Worm (Caenorhabditis elegans): Measurements from ENCODE around the gene comt-5.

comt-5 gene

ce11 chrV:2050790-2051189 is 2.6 kb downstream of the comt-5 start:
- TF ChIP-seq ZK546.5 (tag; optimal IDR thresholded peaks at IDR 0.05) = no peak
- TF ChIP-seq fkh-2 (tag; optimal IDR thresholded peaks at IDR 0.05) = no peak
- no peak for TF ChIP-seq ama-1 (optimal IDR thresholded peaks at IDR 0.05)
- TF ChIP-seq ceh-16 (tag; optimal IDR thresholded peaks at IDR 0.05) = no peak
- no peak for TF ChIP-seq nhr-11 (tag; optimal IDR thresholded peaks at IDR 0.05)
- no peak for TF ChIP-seq daf-12 (tag; optimal IDR thresholded peaks at IDR 0.05)
- no peak for TF ChIP-seq nhr-77 (tag; optimal IDR thresholded peaks at IDR 0.05)
- no peak for TF ChIP-seq aly-2 (tag; optimal IDR thresholded peaks at IDR 0.05)
- TF ChIP-seq tbx-2 (tag; optimal IDR thresholded peaks at IDR 0.05) = no peak
- no peak for TF ChIP-seq nhr-67 (tag; optimal IDR thresholded peaks at IDR 0.05)
- no peak for TF ChIP-seq mml-1 (tag; optimal IDR thresholded peaks at IDR 0.05)
- TF ChIP-seq nhr-76 (tag; optimal IDR thresholded peaks at IDR 0.05) = no peak
- TF ChIP-seq ceh-9 (tag; optimal IDR thresholded peaks at IDR 0.05) = no peak

- TF ChIP-seq skn-1 (tag; optimal IDR thresholded peaks at IDR 0.05) (no peak), jun-1 (tag; optimal IDR thresholded peaks at IDR 0.05) (no peak), elt-2 (tag; optimal IDR thresholded peaks at IDR 0.05) (peak; percentile 51), ceh-16 (tag; optimal IDR thresholded peaks at IDR 0.05) (no peak), pqm-1 (tag; optimal IDR thresholded peaks at IDR 0.05) (peak; percentile 60)
These were observed 3.3 kb downstream of the comt-5 start, which contains the start of gene comt-4 for ce11 chrV:2050136-2050535. TSS of gene comt-4 (minus strand) at chrV:2050185.

ce11 chrV:2045956-2046355 is 7.5 kb downstream of the comt-5 start, which contains the start of gene Y40B10A.5:
TSS of gene Y40B10A.5 (minus strand) at chrV:2046056.
- no peak for TF ChIP-seq zag-1 (tag; optimal IDR thresholded peaks at IDR 0.05)
- TF ChIP-seq mdl-1 (tag; optimal IDR thresholded peaks at IDR 0.05) = no peak
- no peak for TF ChIP-seq ama-1 (optimal IDR thresholded peaks at IDR 0.05)
- no peak for TF ChIP-seq ztf-4 (tag; optimal IDR thresholded peaks at IDR 0.05)
- no peak for TF ChIP-seq lsy-12 (tag; optimal IDR thresholded peaks at IDR 0.05)

ce11 chrV:2035545-2035944 is 17.9 kb downstream of the comt-5 start, which contains the start of gene srab-23:
TSS of gene srab-23 (minus strand) at chrV:2035645.
- TF ChIP-seq nhr-237 (tag; optimal IDR thresholded peaks at IDR 0.05) (no peak), elt-3 (tag; optimal IDR thresholded peaks at IDR 0.05) (no peak), lin-39 (tag; optimal IDR thresholded peaks at IDR 0.05) (no peak), unc-39 (tag; optimal IDR thresholded peaks at IDR 0.05) (no peak), skn-1 (tag; optimal IDR thresholded peaks at IDR 0.05) (no peak), ceh-28 (tag; optimal IDR thresholded peaks at IDR 0.05) (no peak), egl-5 (tag; optimal IDR thresholded peaks at IDR 0.05) (no peak), ceh-9 (tag; optimal IDR thresholded peaks at IDR 0.05) (no peak), tbx-2 (tag; optimal IDR thresholded peaks at IDR 0.05) (no peak), lsy-12 (tag; optimal IDR thresholded peaks at IDR 0.05) (no peak), fkh-10 (GFP tag; optimal IDR thresholded peaks at IDR 0.05) (no peak), hmg-11 (tag; optimal IDR thresholded peaks at IDR 0.05) (no peak), nhr-76 (tag; optimal IDR thresholded peaks at IDR 0.05) (no peak), zag-1 (tag; optimal IDR thresholded peaks at IDR 0.05) (no peak), nhr-12 (tag; optimal IDR thresholded peaks at IDR 0.05) (no peak), ztf-11 (tag; optimal IDR thresholded peaks at IDR 0.05) (no peak), nhr-43 (tag; optimal IDR thresholded peaks at IDR 0.05; ENCODE audit: poor library complexity, severe bottlenecking) (no peak), eor-1 (tag; optimal IDR thresholded peaks at IDR 0.05) (no peak), ceh-16 (tag; optimal IDR thresholded peaks at IDR 0.05) (no peak)

- TF ChIP-seq eor-1 (tag; optimal IDR thresholded peaks at IDR 0.05) (no peak), skn-1 (tag; optimal IDR thresholded peaks at IDR 0.05) (no peak), lsy-12 (tag; optimal IDR thresholded peaks at IDR 0.05) (no peak), ceh-28 (tag; optimal IDR thresholded peaks at IDR 0.05) (no peak), ceh-82 (tag; optimal IDR thresholded peaks at IDR 0.05) (no peak), mdl-1 (tag; optimal IDR thresholded peaks at IDR 0.05) (no peak), daf-12 (tag; optimal IDR thresholded peaks at IDR 0.05) (no peak), elt-2 (tag; optimal IDR thresholded peaks at IDR 0.05) (no peak), pha-4 (tag; optimal IDR thresholded peaks at IDR 0.05) (no peak), ztf-4 (tag; optimal IDR thresholded peaks at IDR 0.05) (no peak), nhr-43 (tag; optimal IDR thresholded peaks at IDR 0.05; ENCODE audit: poor library complexity, severe bottlenecking) (no peak), egl-5 (tag; optimal IDR thresholded peaks at IDR 0.05) (no peak)
These were observed 22.0 kb downstream of the comt-5 start, which contains the start of gene hil-6 for ce11 chrV:2031454-2031853. TSS of gene hil-6 (minus strand) at chrV:2031554.
